Worm (Caenorhabditis elegans): Measurements from ENCODE around the gene C44B7.5.

The C44B7.5 gene

DNA sequence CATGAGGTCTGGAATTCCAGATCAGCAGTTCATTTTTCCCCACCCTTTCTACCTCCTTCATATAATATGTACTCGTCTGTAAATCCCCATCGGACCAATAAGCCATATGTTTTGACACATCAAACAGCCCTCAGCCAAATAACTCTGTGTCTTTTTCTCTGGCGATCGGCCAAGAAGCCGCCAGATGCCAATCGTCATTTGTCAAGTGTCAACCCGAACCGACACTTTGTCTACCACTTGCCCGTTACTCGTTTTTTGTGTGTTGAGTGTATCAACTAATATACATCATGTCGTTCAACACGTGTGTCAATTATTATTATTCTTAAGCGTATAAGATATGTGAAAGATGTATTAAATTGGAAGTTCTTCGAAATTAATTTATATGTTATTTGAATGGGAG lies 49.2 kb downstream of the C44B7.5 start:
- TF ChIP-seq skn-1 (tag; optimal IDR thresholded peaks at IDR 0.05) (no peak), ztf-4 (tag; optimal IDR thresholded peaks at IDR 0.05) (peak; percentile 23), elt-3 (tag; optimal IDR thresholded peaks at IDR 0.05) (no peak), nhr-6 (tag; optimal IDR thresholded peaks at IDR 0.05) (no peak), elt-1 (tag; optimal IDR thresholded peaks at IDR 0.05) (no peak), aly-2 (tag; optimal IDR thresholded peaks at IDR 0.05) (no peak), R02D3.7 (tag; optimal IDR thresholded peaks at IDR 0.05) (no peak), ztf-1 (GFP tag; conservative IDR thresholded peaks at IDR 0.05) (no peak), lin-39 (tag; optimal IDR thresholded peaks at IDR 0.05) (peak; percentile 46), nhr-11 (tag; optimal IDR thresholded peaks at IDR 0.05) (no peak), nhr-129 (tag; optimal IDR thresholded peaks at IDR 0.05) (peak; percentile 63), egl-27 (tag; optimal IDR thresholded peaks at IDR 0.05) (no peak), lsy-2 (tag; optimal IDR thresholded peaks at IDR 0.05) (peak in 1 of 2 experiments; percentile 53), zag-1 (tag; optimal IDR thresholded peaks at IDR 0.05) (peak; percentile 22), mdl-1 (tag; optimal IDR thresholded peaks at IDR 0.05) (peak in 1 of 2 experiments; percentile 29), nhr-10 (tag; optimal IDR thresholded peaks at IDR 0.05) (no peak), C34F6.9 (tag; optimal IDR thresholded peaks at IDR 0.05) (peak; percentile 31), F13H6.1 (tag; optimal IDR thresholded peaks at IDR 0.05) (peak; percentile 68), sma-9 (GFP tag; optimal IDR thresholded peaks at IDR 0.05) (peak; percentile 78), sma-9 (tag; optimal IDR thresholded peaks at IDR 0.05) (no peak), ZK546.5 (tag; optimal IDR thresholded peaks at IDR 0.05) (no peak), ama-1 (optimal IDR thresholded peaks at IDR 0.05) (no peak), unc-62 (GFP tag; optimal IDR thresholded peaks at IDR 0.05) (peak; percentile 92), nhr-21 (tag; optimal IDR thresholded peaks at IDR 0.05) (no peak), fos-1 (tag; optimal IDR thresholded peaks at IDR 0.05) (no peak), blmp-1 (tag; optimal IDR thresholded peaks at IDR 0.05; ENCODE audit: insufficient read depth) (no peak), sem-4 (tag; optimal IDR thresholded peaks at IDR 0.05) (peak; percentile 88), nhr-25 (tag; optimal IDR thresholded peaks at IDR 0.05) (peak; percentile 80), ceh-16 (tag; optimal IDR thresholded peaks at IDR 0.05) (peak; percentile 72), unc-55 (GFP tag; optimal IDR thresholded peaks at IDR 0.05) (no peak), lin-11 (tag; optimal IDR thresholded peaks at IDR 0.05) (no peak), Y55F3AM.14 (GFP tag; optimal IDR thresholded peaks at IDR 0.05) (peak; percentile 8), sma-3 (GFP tag; optimal IDR thresholded peaks at IDR 0.05) (no peak), snpc-4 (tag; optimal IDR thresholded peaks at IDR 0.05) (peak; percentile 31), mab-5 (tag; optimal IDR thresholded peaks at IDR 0.05) (peak; percentile 92), crh-2 (tag; optimal IDR thresholded peaks at IDR 0.05) (peak; percentile 53)

DNA sequence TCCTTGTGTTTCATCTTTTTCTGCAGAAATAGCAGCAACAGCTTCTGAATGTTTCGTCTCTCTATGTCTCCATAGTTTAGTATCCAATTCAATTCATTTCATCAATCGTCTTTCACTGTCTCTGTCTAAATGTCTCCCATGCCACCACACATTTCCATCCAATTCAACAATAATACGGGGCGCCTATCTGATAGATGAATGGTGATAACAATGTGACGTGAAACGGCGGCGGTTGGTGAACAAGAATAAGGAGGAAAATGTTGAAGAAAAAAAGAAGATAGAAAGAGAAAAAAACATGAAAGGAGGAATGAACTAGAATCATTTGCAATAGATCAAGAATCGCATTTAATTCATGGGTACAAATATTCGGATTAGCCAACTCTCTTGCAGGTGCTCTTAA lies 50.0 kb downstream of the C44B7.5 start:
- TF ChIP-seq lin-13 (GFP tag; optimal IDR thresholded peaks at IDR 0.05) (peak; percentile 20), C34F6.9 (tag; optimal IDR thresholded peaks at IDR 0.05) (no peak), ztf-4 (tag; optimal IDR thresholded peaks at IDR 0.05) (peak; percentile 41), ztf-11 (tag; optimal IDR thresholded peaks at IDR 0.05) (no peak), nhr-25 (tag; optimal IDR thresholded peaks at IDR 0.05) (peak; percentile 78), nhr-23 (tag; optimal IDR thresholded peaks at IDR 0.05) (no peak), R02D3.7 (tag; optimal IDR thresholded peaks at IDR 0.05) (no peak), ceh-16 (tag; optimal IDR thresholded peaks at IDR 0.05) (peak; percentile 94), F13H6.1 (tag; optimal IDR thresholded peaks at IDR 0.05) (peak; percentile 67), mdl-1 (tag; optimal IDR thresholded peaks at IDR 0.05) (peak; percentile 32 to 56), egl-27 (tag; optimal IDR thresholded peaks at IDR 0.05) (peak; percentile 78), sma-3 (GFP tag; optimal IDR thresholded peaks at IDR 0.05) (peak; percentile 59), alr-1 (tag; optimal IDR thresholded peaks at IDR 0.05) (no peak), ZK546.5 (tag; optimal IDR thresholded peaks at IDR 0.05) (no peak), lsy-2 (tag; optimal IDR thresholded peaks at IDR 0.05) (peak; percentile 3 to 59), zag-1 (tag; optimal IDR thresholded peaks at IDR 0.05) (no peak), nhr-6 (tag; optimal IDR thresholded peaks at IDR 0.05) (peak; percentile 64), unc-39 (tag; optimal IDR thresholded peaks at IDR 0.05) (no peak), nhr-237 (tag; optimal IDR thresholded peaks at IDR 0.05) (no peak), aly-2 (tag; optimal IDR thresholded peaks at IDR 0.05) (no peak), sem-4 (tag; optimal IDR thresholded peaks at IDR 0.05) (peak; percentile 89), nhr-21 (tag; optimal IDR thresholded peaks at IDR 0.05) (peak; percentile 81), unc-55 (GFP tag; optimal IDR thresholded peaks at IDR 0.05) (peak; percentile 37), gmeb-1 (tag; optimal IDR thresholded peaks at IDR 0.05) (peak; percentile 47), crh-2 (tag; optimal IDR thresholded peaks at IDR 0.05) (peak; percentile 86), nhr-12 (tag; optimal IDR thresholded peaks at IDR 0.05) (no peak), nhr-10 (tag; optimal IDR thresholded peaks at IDR 0.05) (no peak), mab-5 (tag; optimal IDR thresholded peaks at IDR 0.05) (peak; percentile 68), elt-3 (tag; optimal IDR thresholded peaks at IDR 0.05) (no peak), fos-1 (tag; optimal IDR thresholded peaks at IDR 0.05) (peak; percentile 92), unc-62 (GFP tag; optimal IDR thresholded peaks at IDR 0.05) (peak; percentile 48), nhr-77 (tag; optimal IDR thresholded peaks at IDR 0.05) (no peak), blmp-1 (tag; optimal IDR thresholded peaks at IDR 0.05; ENCODE audit: insufficient read depth) (peak; percentile 81), elt-1 (tag; optimal IDR thresholded peaks at IDR 0.05) (peak; percentile 88), sma-9 (GFP tag; optimal IDR thresholded peaks at IDR 0.05) (peak; percentile 91), sma-9 (tag; optimal IDR thresholded peaks at IDR 0.05) (no peak), nhr-129 (tag; optimal IDR thresholded peaks at IDR 0.05) (peak; percentile 58), nhr-11 (tag; optimal IDR thresholded peaks at IDR 0.05) (no peak), ama-1 (optimal IDR thresholded peaks at IDR 0.05) (no peak)
